Fruit fly (Drosophila melanogaster): ENCODE results near the gene CG46464.

CG46464 gene

dm6 chrX:17397103-17397711 lies 46.6 kb downstream of the CG46464 start, which contains the start of gene B-H1:
Gene B-H1, plus strand, starts transcription at chrX:17397478.
- TF ChIP-seq CG32264 (GFP tag; optimal IDR thresholded peaks at IDR 0.05) (no peak), lola (GFP tag; optimal IDR thresholded peaks at IDR 0.05) (no peak), Vsx2 (GFP tag; optimal IDR thresholded peaks at IDR 0.05; ENCODE audit: partially characterized antibody) (peak; percentile 60)

DNA sequence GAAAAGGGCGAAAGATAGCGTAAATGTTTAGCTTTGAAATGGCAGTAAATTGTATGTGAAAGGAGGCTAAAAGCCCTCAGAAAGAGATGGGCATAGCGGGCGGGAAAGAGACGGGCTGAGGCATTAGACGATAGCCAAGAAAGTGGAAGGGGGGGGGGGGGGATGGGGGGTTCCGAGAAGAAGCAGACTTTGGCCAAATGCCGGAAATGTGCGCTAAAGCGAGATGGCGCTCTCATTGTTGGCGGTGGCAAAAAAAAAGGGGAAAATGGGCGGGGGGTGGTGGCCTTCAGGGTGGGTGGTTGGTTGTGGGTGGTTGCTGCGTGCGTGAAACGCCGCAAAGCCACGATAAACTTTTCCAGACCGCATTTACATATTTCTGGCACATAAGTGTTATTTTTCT lies 60.8 kb downstream of the CG46464 start:
- TF ChIP-seq Dif (GFP tag; optimal IDR thresholded peaks at IDR 0.05; ENCODE audit: partially characterized antibody): no peak
- TF ChIP-seq sv (GFP tag; optimal IDR thresholded peaks at IDR 0.05): no peak
- TF ChIP-seq Dfd (GFP tag; optimal IDR thresholded peaks at IDR 0.05): peak; percentile 66
- TF ChIP-seq CG9705 (GFP tag; optimal IDR thresholded peaks at IDR 0.05): no peak

DNA sequence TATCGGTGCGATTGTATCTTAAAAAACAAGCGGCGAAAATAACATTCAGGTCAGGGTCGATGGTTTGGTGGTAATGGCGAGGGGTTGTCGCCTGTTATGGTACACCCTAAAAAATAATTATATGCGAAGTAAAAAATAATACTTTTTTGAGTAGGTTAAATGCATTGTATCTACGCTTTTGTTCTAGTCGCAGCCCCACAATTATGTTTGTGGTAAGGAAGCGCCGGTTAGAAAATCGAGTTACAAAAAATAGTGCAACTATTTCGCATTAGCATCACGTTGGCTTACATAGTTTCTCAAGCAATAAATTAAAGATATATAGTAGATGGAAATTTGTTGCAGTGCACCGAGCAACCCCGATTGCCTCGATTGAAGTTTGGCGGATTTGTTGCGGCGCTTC lies 64.4 kb downstream of the CG46464 start:
- no peak for TF ChIP-seq Hr78 (GFP tag; optimal IDR thresholded peaks at IDR 0.05)
- no peak for TF ChIP-seq CG32264 (GFP tag; optimal IDR thresholded peaks at IDR 0.05)
- no peak for TF ChIP-seq Mio (GFP tag; optimal IDR thresholded peaks at IDR 0.05)
- no peak for TF ChIP-seq dmrt93B (GFP tag; optimal IDR thresholded peaks at IDR 0.05)
- TF ChIP-seq jim (GFP tag; optimal IDR thresholded peaks at IDR 0.05): no peak
- no peak for TF ChIP-seq tai (GFP tag; optimal IDR thresholded peaks at IDR 0.05)
- no peak for TF ChIP-seq dsf (GFP tag; optimal IDR thresholded peaks at IDR 0.05; ENCODE audit: borderline replicate concordance)
- TF ChIP-seq dl (GFP tag; optimal IDR thresholded peaks at IDR 0.05; ENCODE audit: insufficient read depth in 1 of 2, partially characterized antibody in 2 of 2): no peak
- no peak for TF ChIP-seq Hnf4 (GFP tag; optimal IDR thresholded peaks at IDR 0.05)
- TF ChIP-seq usp (GFP tag; optimal IDR thresholded peaks at IDR 0.05): no peak
- TF ChIP-seq brk (GFP tag; optimal IDR thresholded peaks at IDR 0.05): no peak
- no peak for TF ChIP-seq Vsx2 (GFP tag; optimal IDR thresholded peaks at IDR 0.05; ENCODE audit: partially characterized antibody)
- no peak for TF ChIP-seq woc (GFP tag; optimal IDR thresholded peaks at IDR 0.05)
- no peak for TF ChIP-seq HLH106 (tag; optimal IDR thresholded peaks at IDR 0.05)
- no peak for TF ChIP-seq psq (GFP tag; optimal IDR thresholded peaks at IDR 0.05)
- no peak for TF ChIP-seq OdsH (GFP tag; optimal IDR thresholded peaks at IDR 0.05)
- TF ChIP-seq sage (GFP tag; optimal IDR thresholded peaks at IDR 0.05): no peak
- TF ChIP-seq Dfd (GFP tag; optimal IDR thresholded peaks at IDR 0.05): no peak
- TF ChIP-seq foxo (GFP tag; optimal IDR thresholded peaks at IDR 0.05): no peak
